Worm (Caenorhabditis elegans): ENCODE measurements around the gene nac-1.

The nac-1 gene

ce11 chrX:14877691-14878090 is 17.3 kb upstream of the nac-1 start:
- no peak for TF ChIP-seq ZK546.5 (tag; optimal IDR thresholded peaks at IDR 0.05)
- TF ChIP-seq lin-11 (tag; optimal IDR thresholded peaks at IDR 0.05) = no peak
- no peak for TF ChIP-seq ztf-1 (GFP tag; conservative IDR thresholded peaks at IDR 0.05)
- TF ChIP-seq elt-1 (tag; optimal IDR thresholded peaks at IDR 0.05) = no peak
- no peak for TF ChIP-seq peb-1 (tag; optimal IDR thresholded peaks at IDR 0.05)
- TF ChIP-seq zag-1 (tag; optimal IDR thresholded peaks at IDR 0.05) = no peak
- no peak for TF ChIP-seq snpc-4 (tag; optimal IDR thresholded peaks at IDR 0.05)
- no peak for TF ChIP-seq ceh-16 (tag; optimal IDR thresholded peaks at IDR 0.05)
- TF ChIP-seq lin-39 (tag; optimal IDR thresholded peaks at IDR 0.05) = no peak
- TF ChIP-seq unc-55 (GFP tag; optimal IDR thresholded peaks at IDR 0.05) = no peak
- TF ChIP-seq mdl-1 (tag; optimal IDR thresholded peaks at IDR 0.05) = no peak
- TF ChIP-seq sem-4 (tag; optimal IDR thresholded peaks at IDR 0.05) = no peak
- TF ChIP-seq nhr-23 (tag; optimal IDR thresholded peaks at IDR 0.05) = no peak

- TF ChIP-seq unc-62 (GFP tag; optimal IDR thresholded peaks at IDR 0.05) = no peak
- no peak for TF ChIP-seq mab-5 (tag; optimal IDR thresholded peaks at IDR 0.05)
Measured at ce11 chrX:14881119-14881518, 13.8 kb upstream of the nac-1 start, which contains the start of gene flp-8. Gene flp-8, plus strand, starts transcription at chrX:14881419.

ce11 chrX:14885855-14886254 is 9.1 kb upstream of the nac-1 start:
- no peak for TF ChIP-seq R02D3.7 (tag; optimal IDR thresholded peaks at IDR 0.05)
- TF ChIP-seq snpc-4 (tag; optimal IDR thresholded peaks at IDR 0.05) = no peak
- TF ChIP-seq ceh-82 (tag; optimal IDR thresholded peaks at IDR 0.05) = no peak
- TF ChIP-seq mdl-1 (tag; optimal IDR thresholded peaks at IDR 0.05) = no peak
- no peak for TF ChIP-seq nhr-21 (tag; optimal IDR thresholded peaks at IDR 0.05)
- TF ChIP-seq elt-1 (tag; optimal IDR thresholded peaks at IDR 0.05) = no peak
- TF ChIP-seq skn-1 (tag; optimal IDR thresholded peaks at IDR 0.05) = no peak
- no peak for TF ChIP-seq crh-2 (tag; optimal IDR thresholded peaks at IDR 0.05)

- no peak for TF ChIP-seq crh-2 (tag; optimal IDR thresholded peaks at IDR 0.05)
- TF ChIP-seq gmeb-1 (tag; optimal IDR thresholded peaks at IDR 0.05) = no peak
Measured at ce11 chrX:14888188-14888587, 6.8 kb upstream of the nac-1 start, which contains the start of gene daf-6. Gene daf-6, plus strand, starts transcription at chrX:14888488.

- peak; percentile 76 for TF ChIP-seq blmp-1 (tag; optimal IDR thresholded peaks at IDR 0.05; ENCODE audit: insufficient read depth)
- no peak for TF ChIP-seq C34F6.9 (tag; optimal IDR thresholded peaks at IDR 0.05)
- TF ChIP-seq sma-9 (GFP tag; optimal IDR thresholded peaks at IDR 0.05) = peak; percentile 86
- TF ChIP-seq sma-9 (tag; optimal IDR thresholded peaks at IDR 0.05) = no peak
- TF ChIP-seq gmeb-1 (tag; optimal IDR thresholded peaks at IDR 0.05) = peak; percentile 8
- no peak for TF ChIP-seq nhr-237 (tag; optimal IDR thresholded peaks at IDR 0.05)
- TF ChIP-seq mdl-1 (tag; optimal IDR thresholded peaks at IDR 0.05) = peak in 1 of 2 experiments; percentile 26
- peak; percentile 61 for TF ChIP-seq nhr-21 (tag; optimal IDR thresholded peaks at IDR 0.05)
- TF ChIP-seq sma-3 (GFP tag; optimal IDR thresholded peaks at IDR 0.05) = peak; percentile 71
- TF ChIP-seq dmd-4 (tag; optimal IDR thresholded peaks at IDR 0.05) = no peak
- no peak for TF ChIP-seq nhr-77 (tag; optimal IDR thresholded peaks at IDR 0.05)
- no peak for TF ChIP-seq aly-2 (tag; optimal IDR thresholded peaks at IDR 0.05)
- peak; percentile 39 for TF ChIP-seq crh-2 (tag; optimal IDR thresholded peaks at IDR 0.05)
- peak; percentile 67 for TF ChIP-seq nhr-25 (tag; optimal IDR thresholded peaks at IDR 0.05)
Measured at ce11 chrX:14894380-14894779, 565 bp upstream of the nac-1 start.

ce11 chrX:14897192-14897591 is 2.2 kb downstream of the nac-1 start:
- no peak for TF ChIP-seq nhr-12 (tag; optimal IDR thresholded peaks at IDR 0.05)
- no peak for TF ChIP-seq elt-1 (tag; optimal IDR thresholded peaks at IDR 0.05)
- no peak for TF ChIP-seq nhr-11 (tag; optimal IDR thresholded peaks at IDR 0.05)
- no peak for TF ChIP-seq Y55F3AM.14 (GFP tag; optimal IDR thresholded peaks at IDR 0.05)
- no peak for TF ChIP-seq nhr-10 (tag; optimal IDR thresholded peaks at IDR 0.05)
- TF ChIP-seq aly-2 (tag; optimal IDR thresholded peaks at IDR 0.05) = no peak
- TF ChIP-seq unc-62 (GFP tag; optimal IDR thresholded peaks at IDR 0.05) = no peak
- TF ChIP-seq nhr-237 (tag; optimal IDR thresholded peaks at IDR 0.05) = no peak
- no peak for TF ChIP-seq sem-4 (tag; optimal IDR thresholded peaks at IDR 0.05)
- no peak for TF ChIP-seq F13H6.1 (tag; optimal IDR thresholded peaks at IDR 0.05)
- no peak for TF ChIP-seq nhr-6 (tag; optimal IDR thresholded peaks at IDR 0.05)
- TF ChIP-seq crh-2 (tag; optimal IDR thresholded peaks at IDR 0.05) = no peak

Measured in whole organism, L2 larva.